Fruit fly (Drosophila melanogaster): ENCODE data around the gene ttm3.

dm6 chr2L:22054202-22054601 is 25.2 kb upstream of the ttm3 start, which contains the start of gene CG34173:
- no peak for TF ChIP-seq psq (GFP tag; optimal IDR thresholded peaks at IDR 0.05)
- TF ChIP-seq dl (GFP tag; optimal IDR thresholded peaks at IDR 0.05; ENCODE audit: insufficient read depth in 1 of 2, partially characterized antibody in 2 of 2): no peak
- no peak for TF ChIP-seq br (GFP tag; optimal IDR thresholded peaks at IDR 0.05)
- TF ChIP-seq dmrt93B (GFP tag; optimal IDR thresholded peaks at IDR 0.05): no peak
- TF ChIP-seq Rel (GFP tag; optimal IDR thresholded peaks at IDR 0.05): no peak
- TF ChIP-seq Rel (tag; optimal IDR thresholded peaks at IDR 0.05): no peak
- no peak for TF ChIP-seq Jra (GFP tag; optimal IDR thresholded peaks at IDR 0.05)
- no peak for TF ChIP-seq OdsH (GFP tag; optimal IDR thresholded peaks at IDR 0.05)
- TF ChIP-seq sv (GFP tag; optimal IDR thresholded peaks at IDR 0.05): no peak
- TF ChIP-seq woc (GFP tag; optimal IDR thresholded peaks at IDR 0.05): no peak

Data from whole organism, wandering third instar larva.